Fruit fly (Drosophila melanogaster) whole organism, embryonic: ENCODE data around the gene ZnT77C.

Source experiments
- CG10274 ChIP-seq: fragments of 200-800 bp; sonication (Bioruptor generic); optimal IDR thresholded peaks from 3 replicates; lab custom pipeline; 2017; ENCODE audit warnings: missing biosample characterization, mild to moderate bottlenecking, missing genetic modification characterization
- CG10431 ChIP-seq: fragments of 200-800 bp; sonication (Bioruptor generic); optimal IDR thresholded peaks from 3 replicates; lab custom pipeline; 2018; ENCODE audit warnings: missing biosample characterization, mild to moderate bottlenecking, missing genetic modification characterization
- CG13287 ChIP-seq: fragments of 200-800 bp; sonication (Bioruptor generic); IDR thresholded peaks from 2 replicates; pipeline ENCODE4 v1.3.6; 2022; ENCODE audit warnings: missing biosample characterization, missing genetic modification characterization; ENCODE audit not compliant: partially characterized antibody
- CG14710 ChIP-seq: fragments of 200-800 bp; sonication (Bioruptor generic); optimal IDR thresholded peaks from 3 replicates; lab custom pipeline; 2019; ENCODE audit warnings: missing biosample characterization, mild to moderate bottlenecking, missing genetic modification characterization, moderate library complexity
- CG1832 ChIP-seq: fragments of 200-800 bp; sonication (Bioruptor generic); optimal IDR thresholded peaks from 2 replicates; lab custom pipeline; 2017; ENCODE audit warnings: missing biosample characterization, mild to moderate bottlenecking, missing genetic modification characterization, inconsistent platforms
- CG34422 ChIP-seq: fragments of 200-800 bp; sonication (Bioruptor generic); IDR thresholded peaks from 3 replicates; pipeline ENCODE4 v1.3.6; 2022; ENCODE audit warnings: missing biosample characterization, missing genetic modification characterization
- CG3847 ChIP-seq: fragments of 200-800 bp; sonication (Bioruptor generic); IDR thresholded peaks from 2 replicates; pipeline ENCODE4 v1.3.6; 2022; ENCODE audit warnings: missing biosample characterization, missing genetic modification characterization
- CG3995 ChIP-seq: fragments of 200-800 bp; sonication (Bioruptor generic); optimal IDR thresholded peaks from 3 replicates; lab custom pipeline; 2016; ENCODE audit warnings: missing biosample characterization, missing genetic modification characterization
- CG4360 ChIP-seq: fragments of 200-800 bp; sonication (Bioruptor generic); IDR thresholded peaks from 2 replicates; pipeline ENCODE4 v1.3.6; 2022; ENCODE audit warnings: missing biosample characterization, missing genetic modification characterization
- CG6254 ChIP-seq: fragments of 200-800 bp; sonication (Bioruptor generic); optimal IDR thresholded peaks from 3 replicates; lab custom pipeline; 2017; ENCODE audit warnings: mild to moderate bottlenecking, missing biosample characterization, missing genetic modification reagents, missing genetic modification characterization
- CG6654 ChIP-seq: fragments of 200-800 bp; sonication (Bioruptor generic); optimal IDR thresholded peaks from 2 replicates; lab custom pipeline; 2017; ENCODE audit warnings: missing biosample characterization, mild to moderate bottlenecking, missing genetic modification characterization
- CG6791 ChIP-seq: fragments of 200-800 bp; sonication (Bioruptor generic); IDR thresholded peaks from 3 replicates; pipeline ENCODE4 v1.3.6; 2022; ENCODE audit warnings: missing biosample characterization, missing genetic modification characterization; ENCODE audit not compliant: partially characterized antibody
- CG6854 ChIP-seq: fragments of 200-800 bp; sonication (Bioruptor generic); optimal IDR thresholded peaks from 3 replicates; lab custom pipeline; 2017; ENCODE audit warnings: missing biosample characterization, mild to moderate bottlenecking, missing genetic modification characterization
- Deaf1 ChIP-seq: fragments of 200-800 bp; optimal IDR thresholded peaks from 3 replicates; lab custom pipeline; 2019; ENCODE audit warnings: missing biosample characterization, mild to moderate bottlenecking, missing genetic modification characterization, moderate library complexity
- Med ChIP-seq: fragments of 200-800 bp; sonication (Bioruptor generic); peaks from one replicate; lab custom pipeline; 2016; ENCODE audit warnings: missing biosample characterization, missing genetic modification characterization, mild to moderate bottlenecking, inconsistent platforms, moderate library complexity
- Mrtf ChIP-seq: fragments of 200-800 bp; sonication (Bioruptor generic); IDR thresholded peaks from 3 replicates; pipeline ENCODE4 v1.3.6; 2022; ENCODE audit warnings: missing biosample characterization, missing genetic modification characterization
- Trl ChIP-seq, 3 experiments: fragments of >200 bp in 2 of 3; fragments of 200-800 bp in 1 of 3; sonication (Bioruptor generic) in 1 of 3; optimal IDR thresholded peaks; 2 replicates in 1 of 3; 3 replicates in 2 of 3; lab custom pipeline; 2016 to 2017; ENCODE audit warnings: missing biosample characterization in 1 of 3, missing genetic modification characterization in 1 of 3
- cad ChIP-seq: fragments of >200 bp; optimal IDR thresholded peaks from 2 replicates; lab custom pipeline; 2017; ENCODE audit warnings: missing biosample characterization, missing genetic modification characterization
- ewg ChIP-seq: fragments of 200-800 bp; sonication (Bioruptor generic); optimal IDR thresholded peaks from 3 replicates; lab custom pipeline; 2017; ENCODE audit warnings: mild to moderate bottlenecking, missing biosample characterization, missing genetic modification reagents, missing genetic modification characterization
- mld ChIP-seq: fragments of 200-800 bp; sonication (Bioruptor generic); IDR thresholded peaks from 3 replicates; pipeline ENCODE4 v1.3.6; 2022; ENCODE audit warnings: missing biosample characterization, missing genetic modification characterization; ENCODE audit not compliant: partially characterized antibody
- nau ChIP-seq: fragments of 200-800 bp; sonication (Bioruptor generic); optimal IDR thresholded peaks from 3 replicates; lab custom pipeline; 2017; ENCODE audit warnings: missing biosample characterization, mild to moderate bottlenecking, missing genetic modification characterization, missing genetic modification reagents
- nerfin-1 ChIP-seq: fragments of 200-800 bp; sonication (Bioruptor generic); optimal IDR thresholded peaks from 3 replicates; lab custom pipeline; 2019; ENCODE audit warnings: missing biosample characterization, mild to moderate bottlenecking, missing genetic modification characterization, moderate library complexity
- nerfin-2 ChIP-seq: fragments of 200-800 bp; sonication (Bioruptor generic); IDR thresholded peaks from 2 replicates; pipeline ENCODE4 v1.3.6; 2022; ENCODE audit warnings: missing biosample characterization, missing genetic modification characterization; ENCODE audit not compliant: partially characterized antibody
- nom ChIP-seq: fragments of 200-800 bp; sonication (Bioruptor generic); optimal IDR thresholded peaks from 2 replicates; lab custom pipeline; 2017; ENCODE audit warnings: missing biosample characterization, missing genetic modification characterization, mild to moderate bottlenecking, moderate library complexity, missing genetic modification reagents
- pros ChIP-seq: fragments of 200-800 bp; sonication (Bioruptor generic); optimal IDR thresholded peaks from 3 replicates; lab custom pipeline; 2019; ENCODE audit warnings: missing biosample characterization, mild to moderate bottlenecking, missing genetic modification characterization, moderate library complexity
- scrt ChIP-seq: fragments of 200-800 bp; sonication (Bioruptor generic); optimal IDR thresholded peaks from 2 replicates; lab custom pipeline; 2018; ENCODE audit warnings: missing biosample characterization, mild to moderate bottlenecking, missing genetic modification characterization, moderate library complexity
- sd ChIP-seq: fragments of 200-800 bp; sonication (Bioruptor generic); optimal IDR thresholded peaks from 3 replicates; lab custom pipeline; 2018; ENCODE audit warnings: missing biosample characterization, mild to moderate bottlenecking, missing genetic modification characterization, moderate library complexity
- seq ChIP-seq: fragments of 200-800 bp; sonication (Bioruptor generic); IDR thresholded peaks from 2 replicates; pipeline ENCODE4 v1.3.6; 2022; ENCODE audit warnings: missing biosample characterization, missing genetic modification characterization
- stc ChIP-seq: fragments of 200-800 bp; sonication (Bioruptor generic); IDR thresholded peaks from 2 replicates; pipeline ENCODE4 v1.3.6; 2022; ENCODE audit warnings: missing biosample characterization, missing genetic modification characterization
- tna ChIP-seq: fragments of 200-800 bp; sonication (Bioruptor generic); IDR thresholded peaks from 2 replicates; pipeline ENCODE4 v1.3.6; 2022; ENCODE audit warnings: missing biosample characterization, missing genetic modification characterization; ENCODE audit not compliant: partially characterized antibody
- wor ChIP-seq: fragments of 200-800 bp; sonication (Bioruptor generic); IDR thresholded peaks from 2 replicates; pipeline ENCODE4 v1.3.6; 2022; ENCODE audit warnings: missing biosample characterization, missing genetic modification characterization
- zen2 ChIP-seq: fragments of 200-800 bp; sonication (Bioruptor generic); IDR thresholded peaks from 3 replicates; pipeline ENCODE4 v1.3.6; 2022; ENCODE audit warnings: missing biosample characterization, missing genetic modification characterization; ENCODE audit not compliant: partially characterized antibody

ZnT77C gene

DNA sequence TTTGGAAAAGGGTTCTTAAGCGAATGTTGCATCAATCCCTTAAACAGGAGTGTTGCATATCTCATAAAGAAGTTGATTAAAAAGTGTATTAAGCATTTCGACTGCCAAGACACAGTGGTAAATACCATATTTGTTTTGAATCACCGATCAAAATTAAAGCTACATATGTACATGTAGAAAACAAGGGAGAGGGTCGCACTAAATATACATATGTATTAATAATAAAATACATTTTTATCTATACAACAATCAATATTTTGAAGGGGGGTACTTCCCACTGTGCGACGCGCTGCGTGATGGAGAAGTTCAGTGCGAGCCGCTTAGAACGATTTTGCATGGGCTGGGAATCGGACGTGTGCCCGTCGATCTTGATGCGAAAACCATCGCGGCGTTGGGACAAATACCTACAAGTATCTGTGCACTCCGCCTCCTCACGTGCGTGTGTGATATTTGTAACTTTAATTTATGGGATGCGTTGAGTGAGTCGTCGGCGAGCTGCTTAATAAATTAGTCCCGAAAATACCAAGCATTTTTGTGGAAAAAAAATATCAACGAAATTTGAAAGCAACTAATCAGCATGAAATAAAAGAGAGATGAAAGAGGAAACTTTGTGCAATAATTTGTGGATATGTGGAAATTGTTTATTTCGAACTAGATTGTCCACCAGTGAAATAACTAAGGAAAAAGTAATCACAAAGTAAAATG lies 49.8 kb downstream of the ZnT77C start (continued):
- TF ChIP-seq mld (GFP tag; lab: Robert Waterston, UW) (no peak), nerfin-1 (tag; lab: Kevin White, UChicago) (peak; percentile 68), stc (GFP tag; lab: Robert Waterston, UW) (peak; percentile 91), zen2 (GFP tag; lab: Robert Waterston, UW) (no peak), CG10431 (GFP tag; lab: Kevin White, UChicago) (no peak), CG1832 (GFP tag; lab: Kevin White, UChicago) (no peak), CG3847 (GFP tag; lab: Robert Waterston, UW) (peak; percentile 78), nau (GFP tag; lab: Kevin White, UChicago) (peak; percentile 77), CG3995 (no peak)

DNA sequence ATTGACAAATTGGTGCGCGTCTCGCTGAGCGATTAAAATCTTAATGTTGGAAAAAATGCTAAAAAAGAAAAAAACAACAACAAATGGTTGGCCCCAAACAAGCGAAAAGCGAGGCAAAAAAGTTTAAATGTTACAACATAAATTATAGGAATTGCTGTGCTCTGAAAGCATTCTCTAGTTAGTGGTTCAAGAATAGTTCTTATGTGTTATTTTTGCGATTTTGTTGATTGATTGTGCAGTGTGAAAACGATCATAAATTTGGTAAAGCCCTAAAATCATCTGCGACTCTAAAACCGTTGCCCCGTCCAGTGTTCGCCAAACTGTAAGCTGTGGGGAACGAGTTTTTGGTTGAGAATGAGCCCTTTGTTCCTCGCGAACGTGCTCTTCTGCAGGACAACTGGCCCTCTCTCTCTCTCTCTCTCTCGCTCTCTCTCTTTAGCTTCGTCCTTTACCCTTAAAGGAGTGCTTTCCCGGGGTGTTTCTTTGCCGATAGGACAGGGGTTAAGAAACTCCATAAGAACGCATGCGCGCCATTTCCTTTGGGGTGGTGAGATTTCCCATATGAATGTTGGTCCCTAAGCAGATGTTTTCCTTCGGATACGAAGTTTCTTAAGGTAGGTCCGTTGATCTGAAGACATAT lies 51.9 kb downstream of the ZnT77C start:
- peak; percentile 12 for TF ChIP-seq sd (tag; lab: Kevin White, UChicago)
- peak; percentile 17; the same call in 1 of the 3 replicates for TF ChIP-seq CG34422 (GFP tag; lab: Robert Waterston, UW)
- TF ChIP-seq Mrtf (GFP tag; lab: Robert Waterston, UW), result no peak
- TF ChIP-seq CG6654, result peak; percentile 99
- no peak for TF ChIP-seq CG10274 (GFP tag; lab: Kevin White, UChicago)
- peak; percentile 42 for TF ChIP-seq Deaf1 (tag; lab: Kevin White, UChicago)
- TF ChIP-seq nerfin-1 (tag; lab: Kevin White, UChicago), result peak; percentile 1
- peak; percentile 86 for TF ChIP-seq ewg (GFP tag; lab: Kevin White, UChicago)
- TF ChIP-seq cad (GFP tag; lab: Kevin White, UChicago), result peak; percentile 76
- peak; percentile 28 for TF ChIP-seq Med (GFP tag; lab: Kevin White, UChicago)
- TF ChIP-seq Trl (optimal IDR thresholded peaks at IDR 0.05; lab: Kevin White, UChicago), result peak; percentile 72 to 78
- TF ChIP-seq Trl (GFP tag; optimal IDR thresholded peaks at IDR 0.05; lab: Kevin White, UChicago), result no peak
- peak; percentile 52; the same call in 1 of the 2 replicates for TF ChIP-seq nerfin-2 (GFP tag; lab: Robert Waterston, UW)
- peak; percentile 62 for TF ChIP-seq CG1832 (GFP tag; lab: Kevin White, UChicago)
- TF ChIP-seq pros (GFP tag; lab: Kevin White, UChicago), result peak; percentile 99
- peak; percentile 16 for TF ChIP-seq nom (GFP tag; lab: Kevin White, UChicago)
- peak; percentile 64; the same call in 1 of the 2 replicates for TF ChIP-seq seq (GFP tag; lab: Robert Waterston, UW)
- TF ChIP-seq wor (GFP tag; lab: Robert Waterston, UW), result no peak
- TF ChIP-seq CG4360, result 0 out of 2 replicates have a peak, but pooled peaks have one; percentile 26
- TF ChIP-seq tna (GFP tag; lab: Robert Waterston, UW), result peak; percentile 38; the same call in 1 of the 2 replicates
- TF ChIP-seq scrt (GFP tag; lab: Kevin White, UChicago), result peak; percentile 47
- TF ChIP-seq CG6854 (GFP tag; lab: Kevin White, UChicago), result peak; percentile 15
- no peak for TF ChIP-seq CG6254 (GFP tag; lab: Kevin White, UChicago)
- TF ChIP-seq CG14710 (tag; lab: Kevin White, UChicago), result no peak
- TF ChIP-seq CG13287, result peak; percentile 7; the same call in 1 of the 2 replicates
- TF ChIP-seq CG6791 (GFP tag; lab: Robert Waterston, UW), result peak; percentile 24; the same call in 1 of the 3 replicates
